Worm (Caenorhabditis elegans) whole organism, L2 larva: ENCODE data around the gene Y56A3A.30.

Experiments used
- R02D3.7 ChIP-seq: fragments of 150-350 bp; optimal IDR thresholded peaks from 2 replicates; lab custom pipeline; 2014; ENCODE audit warnings: missing biosample characterization, missing genetic modification characterization
- aly-2 ChIP-seq: fragments of 150-350 bp; optimal IDR thresholded peaks from 2 replicates; lab custom pipeline; 2014; ENCODE audit warnings: missing biosample characterization, missing genetic modification characterization
- ama-1 ChIP-seq: fragments of 150-350 bp; optimal IDR thresholded peaks from 2 replicates; lab custom pipeline; 2018; ENCODE audit warnings: inconsistent platforms
- ceh-16 ChIP-seq: fragments of 150-350 bp; optimal IDR thresholded peaks from 2 replicates; lab custom pipeline; 2014; ENCODE audit warnings: missing biosample characterization, missing genetic modification characterization
- elt-3 ChIP-seq: sonication (generic microtip); optimal IDR thresholded peaks from 2 replicates; lab custom pipeline; 2017; ENCODE audit warnings: missing biosample characterization, missing genetic modification characterization
- mab-5 ChIP-seq: fragments of 150-350 bp; optimal IDR thresholded peaks from 2 replicates; lab custom pipeline; 2014; ENCODE audit warnings: missing biosample characterization, missing genetic modification characterization
- mdl-1 ChIP-seq, 2 experiments: fragments of 150-350 bp in 1 of 2; sonication (generic microtip) in 1 of 2; optimal IDR thresholded peaks; 2 replicates each; lab custom pipeline; 2017; ENCODE audit warnings: missing biosample characterization in 2 of 2, missing genetic modification characterization in 2 of 2
- nhr-12 ChIP-seq: fragments of 150-350 bp; optimal IDR thresholded peaks from 2 replicates; lab custom pipeline; 2014; ENCODE audit warnings: missing biosample characterization, missing genetic modification characterization
- nhr-237 ChIP-seq: fragments of 150-350 bp; optimal IDR thresholded peaks from 2 replicates; lab custom pipeline; 2014; ENCODE audit warnings: missing biosample characterization, missing genetic modification characterization
- nhr-77 ChIP-seq: fragments of 150-350 bp; optimal IDR thresholded peaks from 2 replicates; lab custom pipeline; 2014; ENCODE audit warnings: missing biosample characterization, missing genetic modification characterization
- skn-1 ChIP-seq: sonication (generic microtip); optimal IDR thresholded peaks from 2 replicates; lab custom pipeline; 2017; ENCODE audit warnings: missing biosample characterization, missing genetic modification characterization
- sma-3 ChIP-seq: sonication (generic microtip); optimal IDR thresholded peaks from 2 replicates; lab custom pipeline; 2016; ENCODE audit warnings: missing genetic modification reagents, missing genetic modification characterization, missing compliant biosample characterization

DNA sequence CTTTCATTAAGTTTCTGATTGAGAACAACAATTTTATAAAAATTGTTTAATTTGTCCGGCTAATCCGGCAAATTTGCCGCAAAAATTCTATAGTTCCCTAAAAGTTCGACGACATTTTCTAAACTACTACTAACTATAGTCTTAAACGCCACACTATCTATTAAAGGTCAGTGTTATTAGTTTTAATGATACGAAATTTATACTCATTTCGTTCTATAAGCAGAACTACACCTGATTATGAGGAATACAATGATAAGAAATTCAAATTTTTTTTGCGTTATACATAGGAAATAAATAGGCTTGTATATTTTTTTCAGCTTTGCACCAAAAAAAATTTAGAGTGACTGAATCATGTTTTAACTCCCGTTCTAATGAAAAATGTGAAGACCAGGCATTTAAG, 30.4 kb downstream of the Y56A3A.30 start:
- no peak for TF ChIP-seq ceh-16 (tag; lab: Kevin White, UChicago)
- no peak for TF ChIP-seq elt-3 (tag; lab: Kevin White, UChicago)
- TF ChIP-seq mdl-1 (tag; optimal IDR thresholded peaks at IDR 0.05; lab: Kevin White, UChicago), result no peak
- TF ChIP-seq nhr-77, result no peak
- no peak for TF ChIP-seq skn-1 (tag; lab: Kevin White, UChicago)
- TF ChIP-seq aly-2 (tag; lab: Kevin White, UChicago), result no peak
- TF ChIP-seq nhr-237 (tag; lab: Kevin White, UChicago), result no peak
- no peak for TF ChIP-seq ama-1 (lab: Kevin White, UChicago)
- TF ChIP-seq mab-5 (tag; lab: Kevin White, UChicago), result no peak
- TF ChIP-seq sma-3 (GFP tag; lab: Kevin White, UChicago), result no peak
- no peak for TF ChIP-seq nhr-12
- no peak for TF ChIP-seq R02D3.7 (tag; lab: Kevin White, UChicago)
